Worm (Caenorhabditis elegans): ENCODE measurements around the gene F46F3.3.

DNA sequence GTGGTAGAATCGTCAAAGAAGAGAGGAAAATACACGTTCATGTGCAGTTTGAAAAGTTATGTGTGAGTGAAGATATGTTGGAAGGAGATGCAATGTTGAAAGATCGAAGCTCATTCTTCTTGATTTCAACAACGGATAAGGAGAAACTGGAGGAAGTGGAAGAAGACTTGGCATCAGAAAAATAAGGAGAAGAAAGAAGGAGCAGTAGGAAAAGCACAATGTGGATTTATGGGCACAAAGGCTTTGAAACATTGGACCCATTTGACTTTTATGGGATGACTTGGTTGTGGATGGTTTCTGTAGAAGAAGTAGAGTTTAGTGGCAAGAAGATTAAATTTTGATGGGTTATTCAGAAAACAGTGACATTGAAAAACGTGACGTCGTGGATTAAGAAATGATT, 47.2 kb upstream of the F46F3.3 start:
- TF ChIP-seq blmp-1 (tag; optimal IDR thresholded peaks at IDR 0.05): no peak
- no peak for TF ChIP-seq unc-62 (GFP tag; optimal IDR thresholded peaks at IDR 0.05)
- no peak for TF ChIP-seq ceh-43 (GFP tag; optimal IDR thresholded peaks at IDR 0.05)
- no peak for TF ChIP-seq snpc-4 (tag; optimal IDR thresholded peaks at IDR 0.05)
- TF ChIP-seq elt-3 (tag; optimal IDR thresholded peaks at IDR 0.05): no peak
- TF ChIP-seq mab-5 (tag; optimal IDR thresholded peaks at IDR 0.05): no peak
- no peak for TF ChIP-seq lsy-2 (tag; optimal IDR thresholded peaks at IDR 0.05)
- TF ChIP-seq nhr-28 (tag; optimal IDR thresholded peaks at IDR 0.05): no peak
- TF ChIP-seq ceh-83 (GFP tag; optimal IDR thresholded peaks at IDR 0.05): no peak
- no peak for TF ChIP-seq ztf-11 (tag; optimal IDR thresholded peaks at IDR 0.05)

Data from whole organism, mixed stage, embryonic.